Worm (Caenorhabditis elegans): ENCODE data around the gene F20A1.8.

Gene F20A1.8

DNA sequence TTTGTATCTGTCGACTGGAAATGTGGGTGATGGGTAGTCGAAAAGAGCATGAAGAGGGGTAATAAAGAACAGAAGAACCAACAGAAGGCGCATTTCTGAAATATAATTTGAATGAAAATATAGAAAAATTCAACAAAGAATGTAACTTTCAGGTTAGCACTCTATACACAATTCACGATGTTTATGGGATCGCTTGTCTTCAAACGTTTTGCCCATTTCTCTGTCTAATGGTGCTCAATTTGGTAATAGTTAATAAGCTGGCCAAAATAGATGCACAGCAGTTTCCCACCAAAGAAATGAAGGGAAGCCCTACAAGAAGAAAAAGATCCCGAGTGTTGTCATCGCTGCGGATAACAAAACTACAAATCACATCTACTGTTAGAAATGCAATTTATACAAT, at the start of gene F20A1.8:
F20A1.8 (minus strand) TSS at position 101 of the 400 bp plus-strand sequence.
- TF ChIP-seq unc-39 (tag; optimal IDR thresholded peaks at IDR 0.05) (no peak), nhr-28 (tag; optimal IDR thresholded peaks at IDR 0.05) (no peak), ceh-82 (tag; optimal IDR thresholded peaks at IDR 0.05) (no peak), daf-12 (tag; optimal IDR thresholded peaks at IDR 0.05) (no peak), egl-5 (tag; optimal IDR thresholded peaks at IDR 0.05) (no peak), skn-1 (tag; optimal IDR thresholded peaks at IDR 0.05) (no peak), ztf-4 (tag; optimal IDR thresholded peaks at IDR 0.05) (no peak), elt-1 (tag; optimal IDR thresholded peaks at IDR 0.05) (no peak), egl-27 (tag; optimal IDR thresholded peaks at IDR 0.05) (no peak), ceh-16 (tag; optimal IDR thresholded peaks at IDR 0.05) (no peak), nhr-11 (tag; optimal IDR thresholded peaks at IDR 0.05) (no peak), lsy-12 (tag; optimal IDR thresholded peaks at IDR 0.05) (no peak), jun-1 (tag; optimal IDR thresholded peaks at IDR 0.05) (no peak), fkh-2 (tag; optimal IDR thresholded peaks at IDR 0.05) (no peak), nhr-237 (tag; optimal IDR thresholded peaks at IDR 0.05) (no peak), zag-1 (tag; optimal IDR thresholded peaks at IDR 0.05) (no peak), ceh-28 (tag; optimal IDR thresholded peaks at IDR 0.05) (no peak), elt-3 (tag; optimal IDR thresholded peaks at IDR 0.05) (no peak), nhr-76 (tag; optimal IDR thresholded peaks at IDR 0.05) (no peak)

DNA sequence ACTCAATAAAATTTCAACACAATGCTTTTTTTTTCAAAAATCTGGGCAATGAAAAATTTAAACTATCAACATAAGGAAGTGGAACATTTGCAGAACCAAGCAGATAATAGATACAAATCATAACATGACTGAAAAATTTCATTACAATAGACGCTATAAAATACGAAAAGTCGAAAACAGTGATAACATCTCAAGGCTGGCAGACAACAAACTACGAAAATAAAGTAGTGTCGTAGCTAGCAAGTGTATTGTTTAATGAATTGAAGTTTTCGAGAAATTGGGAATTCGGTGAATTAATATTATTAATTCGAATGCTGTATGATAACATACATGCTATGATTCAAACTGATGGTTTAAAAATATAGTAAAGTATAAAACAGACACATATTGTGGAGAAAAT, 49.4 kb upstream of the F20A1.8 start:
- TF ChIP-seq nfya-1 (tag; optimal IDR thresholded peaks at IDR 0.05; ENCODE audit: insufficient read depth) (no peak), ceh-82 (tag; optimal IDR thresholded peaks at IDR 0.05) (no peak), unc-39 (tag; optimal IDR thresholded peaks at IDR 0.05) (no peak), zag-1 (tag; optimal IDR thresholded peaks at IDR 0.05) (no peak), lin-39 (tag; optimal IDR thresholded peaks at IDR 0.05) (no peak), daf-12 (tag; optimal IDR thresholded peaks at IDR 0.05) (no peak), nhr-28 (tag; optimal IDR thresholded peaks at IDR 0.05) (no peak), tbx-2 (tag; optimal IDR thresholded peaks at IDR 0.05) (no peak), nhr-12 (tag; optimal IDR thresholded peaks at IDR 0.05) (no peak), nhr-43 (tag; optimal IDR thresholded peaks at IDR 0.05; ENCODE audit: poor library complexity, severe bottlenecking) (no peak), ztf-4 (tag; optimal IDR thresholded peaks at IDR 0.05) (no peak), pha-4 (tag; optimal IDR thresholded peaks at IDR 0.05) (no peak), ceh-28 (tag; optimal IDR thresholded peaks at IDR 0.05) (no peak), hmg-11 (tag; optimal IDR thresholded peaks at IDR 0.05) (no peak), nhr-77 (tag; optimal IDR thresholded peaks at IDR 0.05) (no peak), nhr-67 (tag; optimal IDR thresholded peaks at IDR 0.05) (no peak), mml-1 (tag; optimal IDR thresholded peaks at IDR 0.05) (no peak), fkh-10 (GFP tag; optimal IDR thresholded peaks at IDR 0.05) (no peak), jun-1 (tag; optimal IDR thresholded peaks at IDR 0.05) (no peak)

DNA sequence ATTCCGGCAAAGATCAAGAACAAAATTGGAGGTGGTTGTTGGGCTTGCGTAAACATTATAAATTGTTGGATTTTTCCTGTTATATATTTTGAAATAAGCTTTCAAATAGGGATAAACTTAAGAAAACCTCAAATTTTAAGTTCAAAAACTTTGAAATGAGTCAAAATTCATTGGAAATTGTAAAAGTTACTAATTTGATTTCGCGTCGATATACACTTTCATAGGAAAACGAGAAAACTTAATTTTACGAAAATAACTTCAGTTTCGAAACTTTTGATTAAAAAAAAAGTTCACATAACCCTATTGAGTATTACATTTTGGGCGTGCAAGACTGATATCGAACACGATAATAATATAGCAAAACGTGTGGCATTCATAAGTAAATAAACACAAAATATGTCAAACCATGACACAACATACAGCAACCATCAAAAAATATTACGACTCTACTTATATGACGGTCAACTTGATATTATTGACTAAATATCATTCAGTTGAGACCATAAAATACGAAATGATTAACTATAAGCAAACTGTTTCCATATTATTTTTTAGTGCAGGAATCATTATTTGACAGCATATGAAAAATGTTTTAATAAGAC, 48.8 kb upstream of the F20A1.8 start:
- TF ChIP-seq nhr-12 (tag; optimal IDR thresholded peaks at IDR 0.05) (no peak), mdl-1 (tag; optimal IDR thresholded peaks at IDR 0.05) (no peak), zag-1 (tag; optimal IDR thresholded peaks at IDR 0.05) (no peak), lin-39 (tag; optimal IDR thresholded peaks at IDR 0.05) (no peak), elt-2 (tag; optimal IDR thresholded peaks at IDR 0.05) (peak; percentile 27), tbx-2 (tag; optimal IDR thresholded peaks at IDR 0.05) (no peak), nhr-23 (tag; optimal IDR thresholded peaks at IDR 0.05) (no peak), pqm-1 (tag; optimal IDR thresholded peaks at IDR 0.05) (peak; percentile 21), ZK546.5 (tag; optimal IDR thresholded peaks at IDR 0.05) (no peak), nhr-43 (tag; optimal IDR thresholded peaks at IDR 0.05; ENCODE audit: poor library complexity, severe bottlenecking) (no peak)

DNA sequence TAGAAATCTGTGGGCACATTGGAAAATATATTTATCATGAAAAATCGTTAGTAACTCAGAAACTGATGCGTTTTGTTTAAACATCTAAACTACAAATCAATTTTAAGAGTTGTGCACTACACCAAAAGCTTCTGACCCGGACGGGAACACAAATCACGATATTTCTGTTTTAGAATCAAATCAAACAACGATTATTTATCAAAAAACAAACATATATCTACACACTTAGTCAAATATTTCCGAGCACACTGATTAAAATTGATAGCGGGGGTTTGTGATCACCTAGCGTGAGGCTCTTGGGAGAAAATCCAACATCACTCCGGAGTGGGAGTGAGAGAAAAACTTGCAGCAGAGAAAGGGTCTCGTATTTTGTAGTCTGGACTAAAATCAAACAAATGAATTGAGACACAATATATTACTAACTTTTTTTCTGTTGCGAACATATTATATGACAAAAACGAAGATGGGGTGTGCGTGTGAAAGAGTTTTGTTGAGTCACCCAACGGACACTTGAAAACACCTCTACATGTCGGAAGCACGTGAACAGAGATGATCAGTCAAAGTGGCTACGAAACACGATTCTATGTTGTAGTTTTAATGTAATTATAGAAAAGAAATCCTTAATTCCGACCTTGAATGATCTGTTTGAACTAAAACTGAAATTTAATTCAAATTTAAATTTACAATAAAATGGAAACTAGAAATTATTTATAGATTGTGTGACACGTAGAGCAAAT, 48.0 kb upstream of the F20A1.8 start:
- no peak for TF ChIP-seq ZK546.5 (tag; optimal IDR thresholded peaks at IDR 0.05)
- no peak for TF ChIP-seq elt-1 (tag; optimal IDR thresholded peaks at IDR 0.05)
- TF ChIP-seq pqm-1 (tag; optimal IDR thresholded peaks at IDR 0.05), result peak; percentile 44
- no peak for TF ChIP-seq aly-2 (tag; optimal IDR thresholded peaks at IDR 0.05)
- peak; percentile 74 for TF ChIP-seq elt-2 (tag; optimal IDR thresholded peaks at IDR 0.05)
